Fruit fly (Drosophila melanogaster) whole organism, embryonic: ENCODE measurements around the gene CG11593.

Experiments
- Antp ChIP-seq: fragments of 200-800 bp; sonication (Bioruptor generic); optimal IDR thresholded peaks from 3 replicates; lab custom pipeline; 2016; ENCODE audit warnings: missing biosample characterization, missing genetic modification characterization
- B-H2 ChIP-seq: fragments of 200-800 bp; sonication (Bioruptor generic); optimal IDR thresholded peaks from 2 replicates; lab custom pipeline; 2018; ENCODE audit warnings: missing biosample characterization, mild to moderate bottlenecking, missing genetic modification characterization
- BtbVII ChIP-seq: fragments of 200-800 bp; sonication (Bioruptor generic); optimal IDR thresholded peaks from 3 replicates; lab custom pipeline; 2017; ENCODE audit warnings: missing biosample characterization, mild to moderate bottlenecking, missing genetic modification characterization
- Bteb2 ChIP-seq: fragments of 200-800 bp; sonication (Bioruptor generic); optimal IDR thresholded peaks from 2 replicates; lab custom pipeline; 2016; ENCODE audit warnings: missing biosample characterization, missing genetic modification characterization
- CG10274 ChIP-seq: fragments of 200-800 bp; sonication (Bioruptor generic); optimal IDR thresholded peaks from 3 replicates; lab custom pipeline; 2017; ENCODE audit warnings: missing biosample characterization, mild to moderate bottlenecking, missing genetic modification characterization
- CG11247 ChIP-seq: fragments of 200-800 bp; sonication (Bioruptor generic); IDR thresholded peaks from 2 replicates; pipeline ENCODE4 v1.3.6; 2022; ENCODE audit warnings: missing biosample characterization, missing genetic modification characterization
- CG11695 ChIP-seq: fragments of 200-800 bp; sonication (Bioruptor generic); IDR thresholded peaks from 3 replicates; pipeline ENCODE4 v1.3.6; 2022; ENCODE audit warnings: missing biosample characterization, missing genetic modification characterization
- CG12659 ChIP-seq: fragments of 200-800 bp; sonication (Bioruptor generic); optimal IDR thresholded peaks from 3 replicates; lab custom pipeline; 2017; ENCODE audit warnings: mild to moderate bottlenecking, missing biosample characterization, missing genetic modification reagents, missing genetic modification characterization
- CG14014 ChIP-seq: fragments of 200-800 bp; sonication (Bioruptor generic); IDR thresholded peaks from 2 replicates; pipeline ENCODE4 v1.3.6; 2022; ENCODE audit warnings: missing biosample characterization, missing genetic modification characterization
- CG15479 ChIP-seq: fragments of 200-800 bp; sonication (Bioruptor generic); optimal IDR thresholded peaks from 3 replicates; lab custom pipeline; 2019; ENCODE audit warnings: missing biosample characterization, mild to moderate bottlenecking, missing genetic modification characterization, moderate library complexity
- CG15514 ChIP-seq: fragments of 200-800 bp; sonication (Bioruptor generic); optimal IDR thresholded peaks from 3 replicates; lab custom pipeline; 2017; ENCODE audit warnings: missing biosample characterization, missing genetic modification characterization, mild to moderate bottlenecking, moderate library complexity, missing genetic modification reagents
- CG17568 ChIP-seq: fragments of 200-800 bp; sonication (Bioruptor generic); optimal IDR thresholded peaks from 2 replicates; lab custom pipeline; 2018; ENCODE audit warnings: missing biosample characterization, mild to moderate bottlenecking, missing genetic modification characterization, moderate library complexity
- CG1792 ChIP-seq: fragments of 200-800 bp; sonication (Bioruptor generic); optimal IDR thresholded peaks from 2 replicates; lab custom pipeline; 2016; ENCODE audit warnings: missing biosample characterization, missing genetic modification characterization
- CG18011 ChIP-seq: fragments of 200-800 bp; sonication (Bioruptor generic); optimal IDR thresholded peaks from 2 replicates; lab custom pipeline; 2017; ENCODE audit warnings: missing biosample characterization, missing genetic modification characterization, mild to moderate bottlenecking, moderate library complexity, missing genotype
- CG6689 ChIP-seq: fragments of 200-800 bp; sonication (Bioruptor generic); IDR thresholded peaks from 2 replicates; pipeline ENCODE4 v1.3.6; 2022; ENCODE audit warnings: missing biosample characterization, missing genetic modification characterization
- CG7556 ChIP-seq: fragments of 200-800 bp; sonication (Bioruptor generic); optimal IDR thresholded peaks from 2 replicates; lab custom pipeline; 2017; ENCODE audit warnings: missing biosample characterization, mild to moderate bottlenecking, missing genetic modification characterization
- CG8089 ChIP-seq: fragments of 200-800 bp; sonication (Bioruptor generic); optimal IDR thresholded peaks from 3 replicates; lab custom pipeline; 2016; ENCODE audit warnings: missing biosample characterization, missing genetic modification characterization
- CG8359 ChIP-seq: fragments of 200-800 bp; sonication (Bioruptor generic); optimal IDR thresholded peaks from 2 replicates; lab custom pipeline; 2017; ENCODE audit warnings: missing biosample characterization, mild to moderate bottlenecking, missing genetic modification characterization, borderline replicate concordance
- Camta ChIP-seq: fragments of 200-800 bp; sonication (Bioruptor generic); optimal IDR thresholded peaks from 2 replicates; lab custom pipeline; 2016; ENCODE audit warnings: missing biosample characterization, missing genetic modification characterization
- Fer2 ChIP-seq: fragments of 200-800 bp; sonication (Bioruptor generic); optimal IDR thresholded peaks from 2 replicates; lab custom pipeline; 2018; ENCODE audit warnings: missing biosample characterization, mild to moderate bottlenecking, missing genetic modification characterization, moderate library complexity
- Fer3 ChIP-seq: fragments of 200-800 bp; sonication (Bioruptor generic); optimal IDR thresholded peaks from 2 replicates; lab custom pipeline; 2018; ENCODE audit warnings: missing biosample characterization, mild to moderate bottlenecking, missing genetic modification characterization, moderate library complexity
- Hr3 ChIP-seq: fragments of 200-800 bp; sonication (Bioruptor generic); optimal IDR thresholded peaks from 3 replicates; lab custom pipeline; 2016; ENCODE audit warnings: missing biosample characterization, missing genetic modification characterization
- Lhr ChIP-seq: fragments of 200-800 bp; sonication (Bioruptor generic); optimal IDR thresholded peaks from 3 replicates; lab custom pipeline; 2017; ENCODE audit warnings: mild to moderate bottlenecking, missing biosample characterization, missing genetic modification reagents, missing genetic modification characterization
- Lim3 ChIP-seq: fragments of 200-800 bp; sonication (Bioruptor generic); IDR thresholded peaks from 2 replicates; pipeline ENCODE4 v1.3.6; 2022; ENCODE audit warnings: missing biosample characterization, missing genetic modification characterization
- Oli ChIP-seq: fragments of 200-800 bp; sonication (Bioruptor generic); optimal IDR thresholded peaks from 2 replicates; lab custom pipeline; 2018; ENCODE audit warnings: missing biosample characterization, mild to moderate bottlenecking, missing genetic modification characterization, moderate library complexity
- Opbp ChIP-seq: fragments of 200-800 bp; sonication (Bioruptor generic); IDR thresholded peaks from 3 replicates; pipeline ENCODE4 v1.3.6; 2022; ENCODE audit warnings: missing biosample characterization, missing genetic modification characterization; ENCODE audit not compliant: partially characterized antibody
- Sox100B ChIP-seq: fragments of 200-800 bp; sonication (Bioruptor generic); optimal IDR thresholded peaks from 3 replicates; lab custom pipeline; 2018; ENCODE audit warnings: missing biosample characterization, mild to moderate bottlenecking, missing genetic modification characterization
- Stat92E ChIP-seq, 3 experiments: fragments of >200 bp in 2 of 3; fragments of 200-800 bp in 1 of 3; sonication (Bioruptor generic) in 1 of 3; optimal IDR thresholded peaks; 2 replicates each; lab custom pipeline; 2017 to 2019; ENCODE audit warnings: missing biosample characterization in 3 of 3, missing genetic modification characterization in 3 of 3, mild to moderate bottlenecking in 1 of 3, moderate library complexity in 1 of 3
- TFAM ChIP-seq: fragments of 200-800 bp; sonication (Bioruptor generic); optimal IDR thresholded peaks from 2 replicates; lab custom pipeline; 2017; ENCODE audit warnings: missing biosample characterization, missing genetic modification characterization, inconsistent platforms
- al ChIP-seq: fragments of 200-800 bp; sonication (Bioruptor generic); IDR thresholded peaks from 2 replicates; pipeline ENCODE4 v1.3.6; 2022; ENCODE audit warnings: missing biosample characterization, missing genetic modification characterization
- ase ChIP-seq: fragments of 200-800 bp; sonication (Bioruptor generic); IDR thresholded peaks from 3 replicates; pipeline ENCODE4 v1.3.6; 2022; ENCODE audit warnings: missing biosample characterization, missing genetic modification characterization
- bcd ChIP-seq: fragments of 200-800 bp; sonication (Bioruptor generic); optimal IDR thresholded peaks from 2 replicates; lab custom pipeline; 2017; ENCODE audit warnings: missing biosample characterization, mild to moderate bottlenecking, missing genetic modification characterization
- bowl ChIP-seq: fragments of 200-800 bp; sonication (Bioruptor generic); IDR thresholded peaks from 2 replicates; pipeline ENCODE4 v1.3.6; 2022; ENCODE audit warnings: missing biosample characterization, missing genetic modification characterization
- cato ChIP-seq: fragments of 200-800 bp; sonication (Bioruptor generic); optimal IDR thresholded peaks from 2 replicates; lab custom pipeline; 2016; ENCODE audit warnings: missing biosample characterization, missing genetic modification characterization, borderline replicate concordance
- ci ChIP-seq: fragments of 200-800 bp; sonication (Bioruptor generic); IDR thresholded peaks from 3 replicates; pipeline ENCODE4 v1.3.6; 2022; ENCODE audit warnings: missing biosample characterization, missing genetic modification characterization
- corto ChIP-seq: fragments of 200-800 bp; sonication (Bioruptor generic); optimal IDR thresholded peaks from 2 replicates; lab custom pipeline; 2016; ENCODE audit warnings: missing biosample characterization, mild to moderate bottlenecking, missing genetic modification characterization, moderate library complexity
- fd102C ChIP-seq: fragments of 200-800 bp; sonication (Bioruptor generic); optimal IDR thresholded peaks from 2 replicates; lab custom pipeline; 2018; ENCODE audit warnings: missing biosample characterization, mild to moderate bottlenecking, missing genetic modification characterization, moderate library complexity
- h ChIP-seq: fragments of >200 bp; optimal IDR thresholded peaks from 2 replicates; lab custom pipeline; 2017
- ind ChIP-seq: fragments of 200-800 bp; sonication (Bioruptor generic); optimal IDR thresholded peaks from 3 replicates; lab custom pipeline; 2016; ENCODE audit warnings: missing biosample characterization, missing genetic modification characterization
- mam ChIP-seq: fragments of 200-800 bp; sonication (Bioruptor generic); optimal IDR thresholded peaks from 3 replicates; lab custom pipeline; 2016; ENCODE audit warnings: missing biosample characterization, missing genetic modification characterization
- org-1 ChIP-seq: fragments of 200-800 bp; sonication (Bioruptor generic); optimal IDR thresholded peaks from 2 replicates; lab custom pipeline; 2017; ENCODE audit warnings: missing biosample characterization, missing genetic modification characterization
- pnt ChIP-seq: fragments of 200-800 bp; sonication (Bioruptor generic); optimal IDR thresholded peaks from 3 replicates; lab custom pipeline; 2016; ENCODE audit warnings: missing biosample characterization, missing genetic modification characterization
- run ChIP-seq: fragments of 200-800 bp; sonication (Bioruptor generic); optimal IDR thresholded peaks from 3 replicates; lab custom pipeline; 2018; ENCODE audit warnings: missing biosample characterization, mild to moderate bottlenecking, missing genetic modification characterization
- sima ChIP-seq: fragments of 200-800 bp; sonication (Bioruptor generic); optimal IDR thresholded peaks from 2 replicates; lab custom pipeline; 2016; ENCODE audit warnings: missing biosample characterization, missing genetic modification characterization
- sisA ChIP-seq: fragments of 200-800 bp; sonication (Bioruptor generic); IDR thresholded peaks from 2 replicates; pipeline ENCODE4 v1.3.6; 2022; ENCODE audit warnings: missing biosample characterization, missing genetic modification characterization
- sqz ChIP-seq: fragments of 200-800 bp; sonication (Bioruptor generic); optimal IDR thresholded peaks from 3 replicates; lab custom pipeline; 2018; ENCODE audit warnings: missing biosample characterization, mild to moderate bottlenecking, missing genetic modification characterization
- twi ChIP-seq: fragments of 200-800 bp; optimal IDR thresholded peaks from 2 replicates; lab custom pipeline; 2019; ENCODE audit warnings: missing biosample characterization, mild to moderate bottlenecking, missing genetic modification characterization, moderate library complexity
- unc-4 ChIP-seq: fragments of 200-800 bp; sonication (Bioruptor generic); IDR thresholded peaks from 2 replicates; pipeline ENCODE4 v1.3.6; 2022; ENCODE audit warnings: missing biosample characterization, missing genetic modification characterization; ENCODE audit not compliant: partially characterized antibody
- usp ChIP-seq: fragments of >200 bp; optimal IDR thresholded peaks from 2 replicates; lab custom pipeline; 2017; ENCODE audit warnings: missing biosample characterization, missing genetic modification characterization
- vfl ChIP-seq: fragments of 200-800 bp; sonication (Bioruptor generic); optimal IDR thresholded peaks from 2 replicates; lab custom pipeline; 2016; ENCODE audit warnings: missing biosample characterization, missing genetic modification characterization
- zfh1 ChIP-seq: fragments of 200-800 bp; sonication (Bioruptor generic); IDR thresholded peaks from 3 replicates; pipeline ENCODE4 v1.3.6; 2022; ENCODE audit warnings: missing biosample characterization, missing genetic modification characterization

Gene CG11593

dm6 chr3L:4016754-4017153 is 23.5 kb downstream of the CG11593 start (continued):
- TF ChIP-seq CG8359 (GFP tag; lab: Kevin White, UChicago) (no peak), CG11695 (GFP tag; lab: Robert Waterston, UW) (peak; percentile 56; the same call in 2 of the 3 replicates), Sox100B (GFP tag; lab: Kevin White, UChicago) (peak; percentile 25), B-H2 (GFP tag; lab: Kevin White, UChicago) (no peak), bowl (no peak), CG15514 (GFP tag; lab: Kevin White, UChicago) (no peak), mam (GFP tag; lab: Kevin White, UChicago) (peak; percentile 39), corto (GFP tag; lab: Kevin White, UChicago) (no peak), Stat92E (GFP tag; optimal IDR thresholded peaks at IDR 0.05; lab: Kevin White, UChicago) (no peak), BtbVII (GFP tag; lab: Kevin White, UChicago) (no peak), sisA (GFP tag; lab: Robert Waterston, UW) (peak; percentile 79), Fer2 (no peak), run (tag; lab: Kevin White, UChicago) (no peak), CG18011 (GFP tag; lab: Kevin White, UChicago) (no peak), cato (GFP tag; lab: Kevin White, UChicago) (peak; percentile 36), pnt (GFP tag; lab: Kevin White, UChicago) (peak; percentile 76), Bteb2 (GFP tag; lab: Kevin White, UChicago) (no peak), Lhr (GFP tag; lab: Kevin White, UChicago) (peak; percentile 34), ase (GFP tag; lab: Robert Waterston, UW) (peak; percentile 58; the same call in 1 of the 3 replicates), Opbp (GFP tag; lab: Robert Waterston, UW) (no peak), h (no peak), CG7556 (peak; percentile 27), sqz (GFP tag; lab: Kevin White, UChicago) (peak; percentile 3), CG1792 (GFP tag; lab: Kevin White, UChicago) (no peak), CG17568 (GFP tag; lab: Kevin White, UChicago) (no peak), zfh1 (GFP tag; lab: Robert Waterston, UW) (peak; percentile 90), bcd (GFP tag; lab: Kevin White, UChicago) (peak; percentile 46), CG10274 (no peak), CG15479 (GFP tag; lab: Kevin White, UChicago) (no peak), ind (GFP tag; lab: Kevin White, UChicago) (peak; percentile 58), fd102C (GFP tag; lab: Kevin White, UChicago) (no peak), TFAM (GFP tag; lab: Kevin White, UChicago) (no peak), Camta (GFP tag; lab: Kevin White, UChicago) (peak; percentile 36), usp (no peak), CG14014 (peak; percentile 42; the same call in 1 of the 2 replicates), CG11247 (no peak), ci (GFP tag; lab: Robert Waterston, UW) (peak; percentile 87), Fer3 (tag; lab: Kevin White, UChicago) (peak; percentile 11), CG6689 (peak; percentile 72), twi (tag; lab: Kevin White, UChicago) (peak; percentile 54), Oli (tag; lab: Kevin White, UChicago) (peak; percentile 65), sima (no peak), al (GFP tag; lab: Robert Waterston, UW) (no peak), Antp (GFP tag; lab: Kevin White, UChicago) (peak; percentile 72), Lim3 (no peak), Hr3 (GFP tag; lab: Kevin White, UChicago) (peak; percentile 43), org-1 (GFP tag; lab: Kevin White, UChicago) (peak; percentile 21), vfl (GFP tag; lab: Kevin White, UChicago) (no peak), CG8089 (peak; percentile 58), CG12659 (peak; percentile 11), unc-4 (no peak)
